Worm (Caenorhabditis elegans) whole organism, L2 larva: ENCODE results near the gene C52E2.5.

Experiments
- C34F6.9 ChIP-seq: fragments of 150-350 bp; optimal IDR thresholded peaks from 2 replicates; lab custom pipeline; 2014; ENCODE audit warnings: missing biosample characterization, missing genetic modification characterization
- ZK546.5 ChIP-seq: sonication (generic microtip); optimal IDR thresholded peaks from 2 replicates; lab custom pipeline; 2017; ENCODE audit warnings: missing biosample characterization, missing genetic modification characterization
- alr-1 ChIP-seq: fragments of 150-350 bp; optimal IDR thresholded peaks from 2 replicates; lab custom pipeline; 2014; ENCODE audit warnings: missing biosample characterization, missing genetic modification characterization
- aly-2 ChIP-seq: fragments of 150-350 bp; optimal IDR thresholded peaks from 2 replicates; lab custom pipeline; 2014; ENCODE audit warnings: missing biosample characterization, missing genetic modification characterization
- ama-1 ChIP-seq: fragments of 150-350 bp; optimal IDR thresholded peaks from 2 replicates; lab custom pipeline; 2018; ENCODE audit warnings: inconsistent platforms
- blmp-1 ChIP-seq: sonication (generic microtip); optimal IDR thresholded peaks from 2 replicates; lab custom pipeline; 2017; ENCODE audit warnings: missing genetic modification characterization, mild to moderate bottlenecking, missing compliant biosample characterization, antibody characterized with exemption, moderate library complexity; ENCODE audit not compliant: insufficient read depth
- crh-2 ChIP-seq: sonication (generic microtip); optimal IDR thresholded peaks from 2 replicates; lab custom pipeline; 2017; ENCODE audit warnings: missing biosample characterization, missing genetic modification characterization
- elt-3 ChIP-seq: sonication (generic microtip); optimal IDR thresholded peaks from 2 replicates; lab custom pipeline; 2017; ENCODE audit warnings: missing biosample characterization, missing genetic modification characterization
- gmeb-1 ChIP-seq: fragments of 150-350 bp; optimal IDR thresholded peaks from 2 replicates; lab custom pipeline; 2014; ENCODE audit warnings: missing biosample characterization, missing genetic modification characterization
- lin-13 ChIP-seq: fragments of 150-350 bp; optimal IDR thresholded peaks from 2 replicates; lab custom pipeline; 2014; ENCODE audit warnings: missing biosample characterization, missing genetic modification reagents, missing genetic modification characterization
- mdl-1 ChIP-seq, 2 experiments: fragments of 150-350 bp in 1 of 2; sonication (generic microtip) in 1 of 2; optimal IDR thresholded peaks; 2 replicates each; lab custom pipeline; 2017; ENCODE audit warnings: missing biosample characterization in 2 of 2, missing genetic modification characterization in 2 of 2
- nhr-237 ChIP-seq: fragments of 150-350 bp; optimal IDR thresholded peaks from 2 replicates; lab custom pipeline; 2014; ENCODE audit warnings: missing biosample characterization, missing genetic modification characterization
- sma-3 ChIP-seq: sonication (generic microtip); optimal IDR thresholded peaks from 2 replicates; lab custom pipeline; 2016; ENCODE audit warnings: missing genetic modification reagents, missing genetic modification characterization, missing compliant biosample characterization

- TF ChIP-seq lin-13 (no peak), nhr-237 (tag; lab: Kevin White, UChicago) (no peak), ZK546.5 (tag; lab: Kevin White, UChicago) (no peak), ama-1 (lab: Kevin White, UChicago) (no peak), blmp-1 (tag; lab: Kevin White, UChicago) (no peak), C34F6.9 (peak; percentile 87), mdl-1 (tag; optimal IDR thresholded peaks at IDR 0.05; lab: Kevin White, UChicago) (no peak), elt-3 (tag; lab: Kevin White, UChicago) (no peak), alr-1 (no peak), gmeb-1 (peak; percentile 75), crh-2 (tag; lab: Kevin White, UChicago) (peak; percentile 75), aly-2 (tag; lab: Kevin White, UChicago) (no peak), sma-3 (GFP tag; lab: Kevin White, UChicago) (no peak)
These were observed 22.7 kb downstream of the C52E2.5 start, which contains the start of gene fbxc-19 for ce11 chrII:1819944-1820570.
